Fruit fly (Drosophila melanogaster): ENCODE measurements around the gene RpL9.

RpL9 gene

DNA sequence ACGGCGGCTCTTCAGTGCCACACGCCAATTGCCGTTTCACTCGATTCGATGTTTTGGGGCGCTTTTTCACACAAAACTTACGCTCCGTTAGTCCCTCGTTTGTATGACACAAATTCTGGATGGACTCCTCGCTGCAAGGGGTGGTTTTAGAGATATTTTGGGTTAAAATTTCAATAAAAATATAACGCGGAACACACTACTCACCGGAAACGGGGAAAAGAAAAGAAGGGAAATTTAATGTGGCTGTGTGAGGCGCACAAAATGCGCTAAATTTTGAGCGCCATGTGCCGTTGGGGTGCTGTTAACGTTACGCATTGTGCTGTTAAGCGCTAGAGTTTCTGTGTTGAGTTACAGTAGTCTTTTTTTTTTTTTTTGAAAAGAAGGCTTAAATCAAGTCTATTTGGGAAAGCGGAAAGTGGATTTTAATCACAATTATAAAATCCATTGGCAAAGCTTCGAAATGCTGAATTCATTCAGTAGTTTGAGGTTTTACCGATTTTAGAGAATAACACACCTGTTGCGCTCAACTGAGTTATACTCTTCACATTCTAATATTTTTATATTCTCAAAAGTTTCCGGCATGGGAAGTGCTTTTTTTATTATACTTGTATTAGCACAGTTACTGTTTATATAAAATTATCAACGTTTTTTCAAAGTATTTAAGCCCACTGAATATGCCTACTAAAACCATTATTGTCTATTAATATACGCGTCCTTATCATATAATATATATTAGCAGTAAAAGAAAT is at the start of gene RpL9 (continued):
- TF ChIP-seq repo (GFP tag; optimal IDR thresholded peaks at IDR 0.05) = peak; percentile 17
- TF ChIP-seq CG1529 (GFP tag; optimal IDR thresholded peaks at IDR 0.05) = peak; percentile 69
- no peak for TF ChIP-seq CG13894 (tag; optimal IDR thresholded peaks at IDR 0.05)
- no peak for TF ChIP-seq CG14667 (GFP tag; IDR thresholded peaks at IDR 0.05)
- no peak for TF ChIP-seq Doc2 (GFP tag; IDR thresholded peaks at IDR 0.05)
- TF ChIP-seq CG12219 (GFP tag; optimal IDR thresholded peaks at IDR 0.05) = peak; percentile 84
- TF ChIP-seq CG31388 (GFP tag; optimal IDR thresholded peaks at IDR 0.05) = no peak
- peak; percentile 33 for TF ChIP-seq CG10654 (GFP tag; optimal IDR thresholded peaks at IDR 0.05)
- TF ChIP-seq D19B (GFP tag; optimal IDR thresholded peaks at IDR 0.05) = peak; percentile 42
- TF ChIP-seq CG10979 (tag; optimal IDR thresholded peaks at IDR 0.05) = peak; percentile 49
- TF ChIP-seq CG34224 (GFP tag; IDR thresholded peaks at IDR 0.05; ENCODE audit: partially characterized antibody) = no peak
- TF ChIP-seq gce (GFP tag; IDR thresholded peaks at IDR 0.05) = peak; percentile 81; the same call in 2 of the 3 replicates
- peak; percentile 70 for TF ChIP-seq nerfin-1 (tag; optimal IDR thresholded peaks at IDR 0.05)
- TF ChIP-seq PHDP (tag; optimal IDR thresholded peaks at IDR 0.05) = peak; percentile 82
- no peak for TF ChIP-seq cwo (GFP tag; optimal IDR thresholded peaks at IDR 0.05)
- TF ChIP-seq gem (tag; optimal IDR thresholded peaks at IDR 0.05) = no peak
- peak; percentile 56 for TF ChIP-seq CG14710 (tag; optimal IDR thresholded peaks at IDR 0.05)
- TF ChIP-seq sug (tag; optimal IDR thresholded peaks at IDR 0.05) = peak; percentile 64
- TF ChIP-seq CG2129 (GFP tag; IDR thresholded peaks at IDR 0.05; ENCODE audit: partially characterized antibody) = no peak
- peak; percentile 60 for TF ChIP-seq maf-S (GFP tag; optimal IDR thresholded peaks at IDR 0.05)
- no peak for TF ChIP-seq CG12071 (GFP tag; optimal IDR thresholded peaks at IDR 0.05)
- peak; percentile 90; the same call in 1 of the 2 replicates for TF ChIP-seq CG17328 (GFP tag; IDR thresholded peaks at IDR 0.05)
- TF ChIP-seq CG15011 (GFP tag; optimal IDR thresholded peaks at IDR 0.05) = peak; percentile 74
- TF ChIP-seq hkb (optimal IDR thresholded peaks at IDR 0.05) = no peak
- peak; percentile 83 for TF ChIP-seq hkb (GFP tag; IDR thresholded peaks at IDR 0.05)
- peak; percentile 60 for TF ChIP-seq CG8089 (GFP tag; optimal IDR thresholded peaks at IDR 0.05)
- peak; percentile 64 for TF ChIP-seq Oaz (GFP tag; IDR thresholded peaks at IDR 0.05)
- TF ChIP-seq Chrac-16 (GFP tag; optimal IDR thresholded peaks at IDR 0.05) = peak; percentile 10
- TF ChIP-seq C15 (GFP tag; IDR thresholded peaks at IDR 0.05) = peak; percentile 61; the same call in 1 of the 3 replicates
- TF ChIP-seq CG4328 (GFP tag; optimal IDR thresholded peaks at IDR 0.05) = peak; percentile 83
- no peak for TF ChIP-seq pho (GFP tag; optimal IDR thresholded peaks at IDR 0.05)
- TF ChIP-seq CG14965 (GFP tag; optimal IDR thresholded peaks at IDR 0.05; ENCODE audit: borderline replicate concordance) = no peak
- TF ChIP-seq klu (GFP tag; IDR thresholded peaks at IDR 0.05) = no peak
- TF ChIP-seq CG33213 (GFP tag; optimal IDR thresholded peaks at IDR 0.05) = peak; percentile 75
- peak; percentile 85 for TF ChIP-seq wek (GFP tag; optimal IDR thresholded peaks at IDR 0.05)
- no peak for TF ChIP-seq Nf-YB (GFP tag; optimal IDR thresholded peaks at IDR 0.05)
- no peak for TF ChIP-seq fu2 (GFP tag; optimal IDR thresholded peaks at IDR 0.05)
- peak; percentile 57 for TF ChIP-seq CG9797 (GFP tag; optimal IDR thresholded peaks at IDR 0.05)
- no peak for TF ChIP-seq Opbp (GFP tag; IDR thresholded peaks at IDR 0.05; ENCODE audit: partially characterized antibody)
- TF ChIP-seq Med (GFP tag) = peak; percentile 97
- peak; percentile 58 for TF ChIP-seq Spps (tag; optimal IDR thresholded peaks at IDR 0.05)
- no peak for TF ChIP-seq Doc3 (GFP tag; IDR thresholded peaks at IDR 0.05; ENCODE audit: partially characterized antibody)
- peak; percentile 42 for TF ChIP-seq exex (tag; optimal IDR thresholded peaks at IDR 0.05)
- no peak for TF ChIP-seq CG8924 (tag; optimal IDR thresholded peaks at IDR 0.05)
- TF ChIP-seq CG14441 (GFP tag; IDR thresholded peaks at IDR 0.05) = no peak; the same call in 1 of the 2 replicates
- TF ChIP-seq Sox102F (GFP tag; optimal IDR thresholded peaks at IDR 0.05) = no peak
- no peak for TF ChIP-seq CG32767 (GFP tag; IDR thresholded peaks at IDR 0.05)
- TF ChIP-seq CG5953 (GFP tag; IDR thresholded peaks at IDR 0.05) = no peak; the same call in 1 of the 2 replicates
- peak; percentile 93 for TF ChIP-seq CG17568 (GFP tag; optimal IDR thresholded peaks at IDR 0.05)

All from whole organism, embryonic.